Worm (Caenorhabditis elegans) whole organism, dauer: ENCODE results near the gene R09B5.11.

ENCODE experiments used
- unc-62 ChIP-seq: sonication (generic microtip); optimal IDR thresholded peaks from 2 replicates; lab custom pipeline; 2017; ENCODE audit warnings: missing biosample characterization, missing genetic modification reagents, missing genetic modification characterization

Gene R09B5.11

ce11 chrV:1438205-1438604 is 800 bp upstream of the R09B5.11 start:
- no peak for TF ChIP-seq unc-62

ce11 chrV:1442042-1442441 is 3.0 kb downstream of the R09B5.11 start, which contains the start of gene cnc-11:
TSS of gene cnc-11 (plus strand) at chrV:1442342.
- TF ChIP-seq unc-62 = no peak

- TF ChIP-seq unc-62 = no peak
Observed at ce11 chrV:1444180-1444579, 5.2 kb downstream of the R09B5.11 start, which contains the start of gene cnc-1. TSS of gene cnc-1 (minus strand) at chrV:1444280.

- no peak for TF ChIP-seq unc-62
Observed at ce11 chrV:1445081-1445480, 6.1 kb downstream of the R09B5.11 start, which contains the start of gene cnc-5. TSS of gene cnc-5 (plus strand) at chrV:1445381.

ce11 chrV:1447079-1447478 is 8.1 kb downstream of the R09B5.11 start, which contains the start of gene cnc-4:
TSS of gene cnc-4 (plus strand) at chrV:1447195.
- TF ChIP-seq unc-62 = no peak

ce11 chrV:1447724-1448123 is 8.7 kb downstream of the R09B5.11 start, which contains the start of gene cnc-3:
TSS of gene cnc-3 (plus strand) at chrV:1448004.
- TF ChIP-seq unc-62 = no peak

- TF ChIP-seq unc-62 = no peak
Observed at ce11 chrV:1450160-1450559, 11.2 kb downstream of the R09B5.11 start, which contains the start of gene cnc-2. TSS of gene cnc-2 (minus strand) at chrV:1450183.

ce11 chrV:1451334-1451733 is 12.3 kb downstream of the R09B5.11 start, which contains the start of gene srj-23:
TSS of gene srj-23 (plus strand) at chrV:1451634.
- no peak for TF ChIP-seq unc-62

- no peak for TF ChIP-seq unc-62
Observed at ce11 chrV:1454762-1455161, 15.8 kb downstream of the R09B5.11 start, which contains the start of gene chil-14. TSS of gene chil-14 (plus strand) at chrV:1455062.

ce11 chrV:1455280-1455679 is 16.3 kb downstream of the R09B5.11 start:
- TF ChIP-seq unc-62 = no peak

- no peak for TF ChIP-seq unc-62
Observed at ce11 chrV:1456614-1457013, 17.6 kb downstream of the R09B5.11 start.

- TF ChIP-seq unc-62 = no peak
Observed at ce11 chrV:1459374-1459926, 20.4 kb downstream of the R09B5.11 start.

- TF ChIP-seq unc-62 = no peak
Observed at ce11 chrV:1460069-1460468, 21.1 kb downstream of the R09B5.11 start, which contains the start of gene hacd-1. TSS of gene hacd-1 (plus strand) at chrV:1460369.

- TF ChIP-seq unc-62 = no peak
Observed at ce11 chrV:1464543-1465040, 25.6 kb downstream of the R09B5.11 start, which contains the start of the genes fpn-1.2 and pqn-54. TSS of gene fpn-1.2 (minus strand) at chrV:1464699. TSS of gene pqn-54 (plus strand) at chrV:1464990.

- TF ChIP-seq unc-62 = no peak
Observed at ce11 chrV:1465932-1466331, 26.9 kb downstream of the R09B5.11 start.

- no peak for TF ChIP-seq unc-62
Observed at ce11 chrV:1466949-1467348, 27.9 kb downstream of the R09B5.11 start.

- TF ChIP-seq unc-62 = no peak
Observed at ce11 chrV:1467444-1467843, 28.4 kb downstream of the R09B5.11 start, which contains the start of gene gid-8. TSS of gene gid-8 (plus strand) at chrV:1467744.

- TF ChIP-seq unc-62 = no peak
Observed at ce11 chrV:1468905-1469304, 29.9 kb downstream of the R09B5.11 start.
